Fruit fly (Drosophila melanogaster): Measurements from ENCODE around the gene CG13949.

- TF ChIP-seq h (optimal IDR thresholded peaks at IDR 0.05) (no peak), ttk (optimal IDR thresholded peaks at IDR 0.05) (peak; percentile 51)
Observed at dm6 chr2L:868961-869360, 13.8 kb downstream of the CG13949 start.

Data from Kc167 (cell line).